Fruit fly (Drosophila melanogaster) whole organism, wandering third instar larva: ENCODE results near the gene CG13947.

Source experiments
- Dif ChIP-seq: fragments of 200-275, 200-300 bp; sonication (Bioruptor generic); optimal IDR thresholded peaks from 2 replicates; lab custom pipeline; 2018; ENCODE audit warnings: missing biosample characterization, missing genetic modification characterization; ENCODE audit not compliant: partially characterized antibody
- Hnf4 ChIP-seq: fragments of 200-800 bp; sonication (Bioruptor generic); optimal IDR thresholded peaks from 2 replicates; lab custom pipeline; 2016; ENCODE audit warnings: missing biosample characterization, mild to moderate bottlenecking, missing genetic modification characterization
- OdsH ChIP-seq: fragments of 200-800 bp; sonication (Bioruptor generic); optimal IDR thresholded peaks from 2 replicates; lab custom pipeline; 2016; ENCODE audit warnings: missing biosample characterization, mild to moderate bottlenecking, missing genetic modification characterization
- Rel ChIP-seq, 2 experiments: fragments of 200-800 bp; sonication (Bioruptor generic) in 1 of 2; optimal IDR thresholded peaks; 2 replicates in 1 of 2; 3 replicates in 1 of 2; lab custom pipeline; 2016 to 2019; ENCODE audit warnings: mild to moderate bottlenecking in 2 of 2, missing biosample characterization in 2 of 2, missing genetic modification characterization in 2 of 2, moderate library complexity in 1 of 2
- Sp1 ChIP-seq: fragments of 200-800 bp; sonication (Bioruptor generic); optimal IDR thresholded peaks from 3 replicates; lab custom pipeline; 2019; ENCODE audit warnings: missing biosample characterization, mild to moderate bottlenecking, missing genetic modification characterization, moderate library complexity
- br ChIP-seq: fragments of 200-800 bp; sonication (Bioruptor generic); optimal IDR thresholded peaks from 2 replicates; lab custom pipeline; 2016; ENCODE audit warnings: missing biosample characterization, missing genetic modification characterization
- dl ChIP-seq, 2 experiments: fragments of 175-275, 200-275 bp in 1 of 2; fragments of 200-275 bp in 1 of 2; sonication (Bioruptor generic); optimal IDR thresholded peaks; lab custom pipeline; 2018; ENCODE audit warnings: mild to moderate bottlenecking in 2 of 2, missing biosample characterization in 2 of 2, missing genetic modification characterization in 2 of 2, moderate library complexity in 2 of 2; ENCODE audit not compliant: partially characterized antibody in 2 of 2, insufficient read depth in 1 of 2
- foxo ChIP-seq, 2 experiments: fragments of 200-800 bp; sonication (Bioruptor generic); optimal IDR thresholded peaks; 2 replicates in 1 of 2; 3 replicates in 1 of 2; lab custom pipeline; 2016 to 2017; ENCODE audit warnings: missing biosample characterization in 2 of 2, missing genetic modification characterization in 2 of 2
- fru ChIP-seq: fragments of 200-800 bp; sonication (Bioruptor generic); optimal IDR thresholded peaks from 3 replicates; lab custom pipeline; 2016; ENCODE audit warnings: missing biosample characterization, mild to moderate bottlenecking, missing genetic modification characterization
- h ChIP-seq: fragments of 200-800 bp; sonication (Bioruptor generic); optimal IDR thresholded peaks from 3 replicates; lab custom pipeline; 2016; ENCODE audit warnings: missing biosample characterization, mild to moderate bottlenecking, missing genetic modification characterization
- jim ChIP-seq: fragments of 175-275, 200-325 bp; sonication (Bioruptor generic); optimal IDR thresholded peaks from 2 replicates; lab custom pipeline; 2016; ENCODE audit warnings: missing biosample characterization, mild to moderate bottlenecking, missing genetic modification characterization
- psq ChIP-seq: fragments of 200-800 bp; sonication (Bioruptor generic); optimal IDR thresholded peaks from 3 replicates; lab custom pipeline; 2017; ENCODE audit warnings: missing biosample characterization, mild to moderate bottlenecking, missing genetic modification characterization, moderate library complexity
- sage ChIP-seq: fragments of 200-800 bp; sonication (Bioruptor generic); optimal IDR thresholded peaks from 2 replicates; lab custom pipeline; 2016; ENCODE audit warnings: missing biosample characterization, mild to moderate bottlenecking, missing genetic modification characterization
- sv ChIP-seq: fragments of 200-800 bp; sonication (Bioruptor generic); optimal IDR thresholded peaks from 3 replicates; lab custom pipeline; 2016; ENCODE audit warnings: missing biosample characterization, missing genetic modification characterization
- woc ChIP-seq: sonication (Bioruptor generic); optimal IDR thresholded peaks from 2 replicates; lab custom pipeline; 2016; ENCODE audit warnings: missing biosample characterization, mild to moderate bottlenecking, missing genetic modification characterization

CG13947 gene

DNA sequence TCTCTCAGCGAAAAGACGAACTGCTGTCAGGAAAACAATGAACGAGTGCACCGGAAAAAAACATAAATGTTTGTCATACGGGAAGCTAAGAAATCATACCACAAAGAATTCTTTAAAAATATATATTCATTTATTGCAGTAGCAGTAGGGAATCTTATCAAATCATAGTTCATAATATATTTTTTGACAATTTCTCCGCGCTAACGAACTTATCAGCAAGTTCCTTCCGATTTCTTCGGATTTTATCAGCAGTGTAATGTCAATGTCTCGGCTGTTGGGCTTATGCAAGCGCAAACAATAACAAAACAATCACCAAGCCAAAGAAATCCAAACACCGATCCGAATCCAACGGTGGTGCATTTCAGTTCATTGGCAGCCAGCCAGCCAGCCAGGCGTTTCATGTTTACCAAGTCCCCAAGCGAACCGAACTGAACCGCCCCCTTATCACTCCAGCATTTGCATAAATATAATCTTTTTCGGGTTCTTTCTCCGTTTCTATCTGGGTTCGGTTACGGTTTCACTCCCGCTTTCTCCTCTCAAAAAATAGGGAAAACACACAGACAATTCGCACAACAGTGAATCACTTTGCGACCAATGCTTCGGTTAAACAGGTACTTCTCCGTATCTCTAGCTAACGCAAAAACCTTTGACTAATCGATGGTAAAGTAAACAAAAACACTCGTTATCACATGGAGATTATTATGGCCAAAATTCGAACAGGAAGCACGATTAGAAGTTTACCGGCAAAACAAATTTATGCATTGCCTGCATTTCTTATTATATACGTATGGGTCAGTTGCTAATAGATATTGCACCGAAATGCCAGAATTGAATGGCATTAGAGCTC lies 48.8 kb downstream of the CG13947 start:
- TF ChIP-seq h = peak; percentile 24
- no peak for TF ChIP-seq fru
- TF ChIP-seq sv (GFP tag; lab: Kevin White, UChicago) = no peak
- TF ChIP-seq Rel (GFP tag; optimal IDR thresholded peaks at IDR 0.05; lab: Kevin White, UChicago) = no peak
- peak; percentile 99 for TF ChIP-seq Rel (tag; optimal IDR thresholded peaks at IDR 0.05; lab: Kevin White, UChicago)
- no peak for TF ChIP-seq dl (GFP tag; optimal IDR thresholded peaks at IDR 0.05; lab: Kevin White, UChicago; ENCODE audit: insufficient read depth in 1 of 2, partially characterized antibody in 2 of 2)
- peak; percentile 17 for TF ChIP-seq Hnf4 (GFP tag; lab: Kevin White, UChicago)
- no peak for TF ChIP-seq sage (GFP tag; lab: Kevin White, UChicago)
- no peak for TF ChIP-seq woc (GFP tag; lab: Kevin White, UChicago)
- TF ChIP-seq Sp1 = peak; percentile 5
- TF ChIP-seq OdsH (GFP tag; lab: Kevin White, UChicago) = peak; percentile 26
- TF ChIP-seq jim (GFP tag; lab: Kevin White, UChicago) = no peak
- TF ChIP-seq foxo (GFP tag; optimal IDR thresholded peaks at IDR 0.05; lab: Kevin White, UChicago) = peak in 1 of 2 experiments; percentile 18
- peak; percentile 17 for TF ChIP-seq Dif
- TF ChIP-seq psq (GFP tag; lab: Kevin White, UChicago) = peak; percentile 18
- TF ChIP-seq br (GFP tag; lab: Kevin White, UChicago) = peak; percentile 28
